Fruit fly (Drosophila melanogaster) whole organism, embryonic: ENCODE results near the gene Glut1.

ENCODE experiments used
- CG12299 ChIP-seq: fragments of 200-800 bp; sonication (Bioruptor generic); optimal IDR thresholded peaks from 2 replicates; lab custom pipeline; 2018; ENCODE audit warnings: missing biosample characterization, mild to moderate bottlenecking, missing genetic modification characterization
- CG2116 ChIP-seq: fragments of 200-800 bp; sonication (Bioruptor generic); optimal IDR thresholded peaks from 3 replicates; lab custom pipeline; 2018; ENCODE audit warnings: missing biosample characterization, mild to moderate bottlenecking, missing genetic modification characterization
- Gug ChIP-seq: fragments of 200-800 bp; sonication (Bioruptor generic); IDR thresholded peaks from 4 replicates; pipeline ENCODE4 v1.3.6; 2022; ENCODE audit warnings: missing biosample characterization, missing genetic modification characterization
- mam ChIP-seq: fragments of 200-800 bp; sonication (Bioruptor generic); optimal IDR thresholded peaks from 3 replicates; lab custom pipeline; 2016; ENCODE audit warnings: missing biosample characterization, missing genetic modification characterization
- psq ChIP-seq: fragments of 200-800 bp; sonication (Bioruptor generic); optimal IDR thresholded peaks from 2 replicates; lab custom pipeline; 2017; ENCODE audit warnings: missing biosample characterization, missing genetic modification characterization

DNA sequence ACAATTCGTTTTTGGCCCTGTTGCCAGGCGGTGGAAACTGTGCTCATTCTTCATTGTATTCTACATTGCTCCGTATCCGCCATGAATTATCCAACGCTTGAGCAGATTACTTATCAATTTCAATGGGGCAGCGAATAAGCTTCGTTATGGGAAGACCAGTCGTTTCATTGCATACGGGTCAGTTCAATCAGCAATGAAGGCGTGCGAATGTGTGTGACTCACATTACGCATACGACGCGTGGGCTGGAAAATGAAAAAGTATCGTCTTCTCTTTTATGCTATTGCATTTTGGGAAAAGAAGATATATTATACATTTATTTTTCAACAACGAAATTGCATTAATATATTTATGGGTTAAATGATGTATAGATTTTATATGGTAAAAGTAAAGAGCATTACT is 28.9 kb upstream of the Glut1 start:
- no peak for TF ChIP-seq CG12299 (tag; lab: Kevin White, UChicago)
- no peak for TF ChIP-seq Gug
- no peak for TF ChIP-seq CG2116 (GFP tag; lab: Kevin White, UChicago)
- no peak for TF ChIP-seq psq (GFP tag; lab: Kevin White, UChicago)
- TF ChIP-seq mam (GFP tag; lab: Kevin White, UChicago), result no peak
